Fruit fly (Drosophila melanogaster): Measurements from ENCODE around the gene Ufsp2.

DNA sequence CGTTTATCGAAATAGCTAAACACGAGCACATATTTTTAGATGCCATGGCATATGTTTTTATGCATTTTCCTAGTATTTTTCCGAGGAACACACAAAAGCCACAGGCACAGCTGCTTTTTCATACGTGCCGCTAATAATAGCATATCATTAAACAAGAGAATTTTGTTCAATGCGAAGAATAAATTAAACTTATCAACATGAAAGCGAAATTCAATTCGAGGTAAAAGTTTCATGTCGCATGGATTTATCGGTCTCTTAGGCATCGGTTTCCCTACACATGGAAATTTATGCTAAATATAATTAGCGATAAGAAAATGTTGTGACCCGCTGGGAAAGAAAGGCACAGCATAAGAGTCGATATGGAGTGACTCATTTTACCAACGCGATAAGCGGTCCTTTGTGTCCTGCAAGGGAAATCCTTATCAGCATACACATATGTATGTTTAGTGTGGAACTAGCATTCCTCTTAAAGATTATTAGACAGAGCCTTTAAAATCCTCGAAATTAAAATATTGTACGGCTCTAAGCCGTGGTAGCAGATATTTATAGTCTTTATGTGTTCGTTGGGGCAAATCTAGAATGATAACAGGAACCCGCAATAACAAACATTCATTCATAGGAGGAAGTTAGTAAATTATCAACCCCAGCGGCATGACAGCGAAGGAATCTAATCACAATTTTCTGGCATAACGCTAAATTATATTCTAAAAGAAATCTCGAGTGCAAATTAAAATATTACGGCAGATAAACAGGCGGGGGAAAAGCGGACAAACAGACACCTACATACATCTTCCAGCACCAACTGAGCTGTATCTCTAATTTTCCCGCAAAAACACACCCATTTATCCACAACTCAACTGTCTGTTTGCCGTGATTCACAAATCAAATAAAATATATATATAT is 44.7 kb upstream of the Ufsp2 start, which contains the start of gene CG43248:
- TF ChIP-seq CTCF (optimal IDR thresholded peaks at IDR 0.05) (no peak), CG8478 (optimal IDR thresholded peaks at IDR 0.05) (no peak)

All from S2 (cell line).